Worm (Caenorhabditis elegans): ENCODE data around the gene C30B5.6.

DNA sequence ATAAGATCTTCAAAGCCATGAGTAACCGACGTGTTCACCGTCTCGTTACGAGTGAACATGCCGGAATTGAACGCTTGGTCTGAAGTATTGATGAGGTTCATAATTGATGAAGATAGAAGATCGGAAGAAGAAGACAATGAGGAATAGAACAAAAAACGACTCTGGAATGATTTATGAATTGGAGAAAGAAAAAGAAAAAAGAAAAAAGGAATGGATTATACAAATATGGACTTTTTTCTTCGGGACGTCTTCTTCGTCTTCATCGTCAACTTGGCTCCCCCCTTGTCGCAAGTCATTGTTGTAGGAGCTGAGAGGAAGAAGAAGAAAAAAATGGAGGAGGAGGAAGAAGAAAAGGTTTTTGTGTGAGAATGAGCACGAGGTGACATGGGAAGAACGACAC, 4.5 kb upstream of the C30B5.6 start, which contains the start of gene srsy-2:
- TF ChIP-seq dpl-1 (GFP tag; optimal IDR thresholded peaks at IDR 0.05) (no peak), ztf-4 (tag; optimal IDR thresholded peaks at IDR 0.05) (no peak), nhr-11 (tag; optimal IDR thresholded peaks at IDR 0.05) (no peak), zip-4 (GFP tag; optimal IDR thresholded peaks at IDR 0.05) (no peak), nhr-28 (tag; optimal IDR thresholded peaks at IDR 0.05) (no peak)
